Worm (Caenorhabditis elegans) whole organism, early embryonic: ENCODE measurements around the gene srlf-2.

ENCODE experiments used
- B0310.2 ChIP-seq: sonication (generic microtip); optimal IDR thresholded peaks from 2 replicates; lab custom pipeline; 2016; ENCODE audit warnings: mild to moderate bottlenecking, missing genetic modification characterization, missing compliant biosample characterization
- F13C5.2 ChIP-seq: sonication (generic microtip); optimal IDR thresholded peaks from 2 replicates; lab custom pipeline; 2017; ENCODE audit warnings: mild to moderate bottlenecking, missing genetic modification characterization, inconsistent platforms, missing compliant biosample characterization
- aly-1 ChIP-seq: sonication (generic microtip); optimal IDR thresholded peaks from 2 replicates; lab custom pipeline; 2016; ENCODE audit warnings: missing genetic modification characterization, missing compliant biosample characterization
- ama-1 ChIP-seq: fragments of 150-350 bp; optimal IDR thresholded peaks from 2 replicates; lab custom pipeline; 2014
- ceh-13 ChIP-seq: fragments of 200-800 bp; sonication (Bioruptor generic); optimal IDR thresholded peaks from 2 replicates; lab custom pipeline; 2018; ENCODE audit warnings: mild to moderate bottlenecking, missing genetic modification characterization, missing compliant biosample characterization
- ceh-36 ChIP-seq: sonication (generic microtip); optimal IDR thresholded peaks from 2 replicates; lab custom pipeline; 2016; ENCODE audit warnings: missing genetic modification characterization, inconsistent platforms, missing compliant biosample characterization
- ets-7 ChIP-seq: sonication (generic microtip); optimal IDR thresholded peaks from 2 replicates; lab custom pipeline; 2016; ENCODE audit warnings: missing genotype, missing genetic modification characterization, missing compliant biosample characterization
- flt-1 ChIP-seq: fragments of 200-800 bp; sonication (Bioruptor generic); IDR thresholded peaks from 2 replicates; pipeline ENCODE4 v1.3.6; 2022; ENCODE audit warnings: missing genetic modification characterization, missing compliant biosample characterization
- hmbx-1 ChIP-seq: sonication (generic microtip); optimal IDR thresholded peaks from 2 replicates; lab custom pipeline; 2016; ENCODE audit warnings: mild to moderate bottlenecking, missing genetic modification characterization, missing compliant biosample characterization
- hmg-4 ChIP-seq: fragments of 200-800 bp; sonication (Bioruptor generic); optimal IDR thresholded peaks from 2 replicates; lab custom pipeline; 2018; ENCODE audit warnings: mild to moderate bottlenecking, missing genetic modification characterization, missing compliant biosample characterization
- hnd-1 ChIP-seq: sonication (generic microtip); optimal IDR thresholded peaks from 2 replicates; lab custom pipeline; 2016; ENCODE audit warnings: missing genetic modification characterization, missing compliant biosample characterization
- pes-1 ChIP-seq: fragments of 200-800 bp; sonication (Bioruptor generic); IDR thresholded peaks from 2 replicates; pipeline ENCODE4 v1.3.6; 2022; ENCODE audit warnings: missing genetic modification reagents, missing genetic modification characterization, missing compliant biosample characterization
- scrt-1 ChIP-seq: fragments of 200-800 bp; sonication (Bioruptor generic); IDR thresholded peaks from 2 replicates; pipeline ENCODE4 v1.3.6; 2022; ENCODE audit warnings: missing genetic modification characterization, missing compliant biosample characterization
- sea-1 ChIP-seq: fragments of 200-800 bp; sonication (Bioruptor generic); conservative IDR thresholded peaks from 2 replicates; pipeline ENCODE4 v1.3.6; 2022; ENCODE audit warnings: missing genetic modification characterization, missing compliant biosample characterization
- tbx-11 ChIP-seq: fragments of 200-800 bp; sonication (Bioruptor generic); IDR thresholded peaks from 2 replicates; pipeline ENCODE4 v1.3.6; 2022; ENCODE audit warnings: missing genetic modification characterization, missing compliant biosample characterization
- tbx-37 ChIP-seq: fragments of 200-800 bp; sonication (Bioruptor generic); conservative IDR thresholded peaks from 2 replicates; pipeline ENCODE4 v1.3.6; 2022; ENCODE audit warnings: missing genetic modification reagents, missing genetic modification characterization, missing compliant biosample characterization
- tra-4 ChIP-seq: sonication (generic microtip); optimal IDR thresholded peaks from 2 replicates; lab custom pipeline; 2017; ENCODE audit warnings: missing genetic modification characterization, missing compliant biosample characterization

srlf-2 gene

ce11 chrIV:8456899-8457298, 33.1 kb upstream of the srlf-2 start, which contains the start of gene syx-4:
Gene syx-4 (plus strand): TSS chrIV:8457280.
- TF ChIP-seq hmg-4 (GFP tag; lab: Kevin White, UChicago) (no peak), ceh-13 (no peak), hnd-1 (tag; lab: Kevin White, UChicago) (no peak), ama-1 (lab: Kevin White, UChicago) (no peak), ets-7 (tag; lab: Kevin White, UChicago) (no peak), tra-4 (tag; lab: Kevin White, UChicago) (no peak), ceh-36 (tag; lab: Kevin White, UChicago) (no peak), tbx-37 (GFP tag; lab: Robert Waterston, UW) (no peak), scrt-1 (GFP tag; lab: Robert Waterston, UW) (no peak), sea-1 (no peak), B0310.2 (tag; lab: Kevin White, UChicago) (no peak), aly-1 (tag; lab: Kevin White, UChicago) (no peak), F13C5.2 (tag; lab: Kevin White, UChicago) (no peak), pes-1 (GFP tag; lab: Robert Waterston, UW) (no peak), hmbx-1 (tag; lab: Kevin White, UChicago) (no peak), tbx-11 (GFP tag; lab: Robert Waterston, UW) (no peak), flt-1 (GFP tag; lab: Robert Waterston, UW) (no peak)

DNA sequence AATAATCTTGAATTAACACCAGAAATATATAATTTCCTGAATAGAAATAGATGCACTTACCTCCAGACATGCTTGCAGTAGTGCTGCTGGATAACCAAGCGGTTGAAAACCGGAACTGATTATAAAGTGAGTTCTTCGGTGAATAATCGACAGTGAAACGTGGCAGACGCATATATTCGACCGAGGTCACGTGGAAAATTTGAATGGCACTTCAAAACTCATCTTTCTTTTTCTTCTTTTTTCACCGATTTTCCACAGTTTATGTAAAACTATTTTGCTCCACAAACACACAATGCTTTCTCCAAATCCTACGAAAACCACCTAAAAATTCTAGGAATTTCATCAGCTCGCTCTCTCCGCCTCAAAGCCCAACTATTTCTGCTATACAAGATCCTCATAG, 29.8 kb upstream of the srlf-2 start, which contains the start of gene ant-1.4:
Gene ant-1.4 (minus strand): TSS at position 101 of the 400 bp plus-strand sequence.
- TF ChIP-seq ama-1 (lab: Kevin White, UChicago) (no peak), pes-1 (GFP tag; lab: Robert Waterston, UW) (no peak), sea-1 (no peak), hmbx-1 (tag; lab: Kevin White, UChicago) (no peak), scrt-1 (GFP tag; lab: Robert Waterston, UW) (no peak), hmg-4 (GFP tag; lab: Kevin White, UChicago) (no peak), tra-4 (tag; lab: Kevin White, UChicago) (no peak), tbx-37 (GFP tag; lab: Robert Waterston, UW) (no peak), ceh-36 (tag; lab: Kevin White, UChicago) (no peak), ets-7 (tag; lab: Kevin White, UChicago) (no peak), F13C5.2 (tag; lab: Kevin White, UChicago) (no peak), ceh-13 (no peak), flt-1 (GFP tag; lab: Robert Waterston, UW) (no peak), aly-1 (tag; lab: Kevin White, UChicago) (no peak), B0310.2 (tag; lab: Kevin White, UChicago) (no peak)

ce11 chrIV:8461177-8461576, 28.8 kb upstream of the srlf-2 start:
- TF ChIP-seq ets-7 (tag; lab: Kevin White, UChicago) = no peak
- TF ChIP-seq hmg-4 (GFP tag; lab: Kevin White, UChicago) = no peak
- no peak for TF ChIP-seq tbx-11 (GFP tag; lab: Robert Waterston, UW)
- TF ChIP-seq tbx-37 (GFP tag; lab: Robert Waterston, UW) = no peak
- TF ChIP-seq ceh-36 (tag; lab: Kevin White, UChicago) = no peak
- TF ChIP-seq tra-4 (tag; lab: Kevin White, UChicago) = no peak
- no peak for TF ChIP-seq scrt-1 (GFP tag; lab: Robert Waterston, UW)
- no peak for TF ChIP-seq sea-1
- no peak for TF ChIP-seq flt-1 (GFP tag; lab: Robert Waterston, UW)
- no peak for TF ChIP-seq B0310.2 (tag; lab: Kevin White, UChicago)
- no peak for TF ChIP-seq pes-1 (GFP tag; lab: Robert Waterston, UW)
- no peak for TF ChIP-seq ceh-13
- no peak for TF ChIP-seq F13C5.2 (tag; lab: Kevin White, UChicago)
- no peak for TF ChIP-seq hmbx-1 (tag; lab: Kevin White, UChicago)
- TF ChIP-seq ama-1 (lab: Kevin White, UChicago) = no peak
- TF ChIP-seq hnd-1 (tag; lab: Kevin White, UChicago) = no peak

DNA sequence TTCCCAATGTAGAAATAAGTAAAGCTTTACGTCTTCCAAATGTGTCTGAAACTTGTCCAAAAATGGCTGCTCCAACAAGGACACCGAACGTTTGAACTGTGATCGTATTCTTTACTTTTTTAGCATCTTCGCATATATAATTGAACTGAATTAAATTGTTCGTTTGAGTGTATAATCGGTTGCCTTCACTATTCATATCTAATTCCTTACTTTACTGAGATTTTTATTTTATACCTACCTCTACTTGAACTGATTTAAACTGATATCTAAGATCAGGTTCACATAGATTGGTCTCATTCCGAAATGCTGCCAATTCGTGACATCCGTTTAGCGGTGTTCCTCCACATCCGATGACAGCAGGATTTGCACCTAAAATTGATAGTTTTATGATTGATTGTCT, 27.6 kb upstream of the srlf-2 start:
- no peak for TF ChIP-seq ets-7 (tag; lab: Kevin White, UChicago)
- TF ChIP-seq scrt-1 (GFP tag; lab: Robert Waterston, UW) = no peak
- TF ChIP-seq tbx-37 (GFP tag; lab: Robert Waterston, UW) = no peak
- no peak for TF ChIP-seq hmbx-1 (tag; lab: Kevin White, UChicago)
- TF ChIP-seq ceh-13 = no peak
- TF ChIP-seq F13C5.2 (tag; lab: Kevin White, UChicago) = no peak
- TF ChIP-seq tbx-11 (GFP tag; lab: Robert Waterston, UW) = no peak
- no peak for TF ChIP-seq tra-4 (tag; lab: Kevin White, UChicago)
- no peak for TF ChIP-seq hmg-4 (GFP tag; lab: Kevin White, UChicago)
- no peak for TF ChIP-seq sea-1
- no peak for TF ChIP-seq pes-1 (GFP tag; lab: Robert Waterston, UW)
- TF ChIP-seq hnd-1 (tag; lab: Kevin White, UChicago) = no peak
- TF ChIP-seq ama-1 (lab: Kevin White, UChicago) = no peak
- no peak for TF ChIP-seq ceh-36 (tag; lab: Kevin White, UChicago)
- no peak for TF ChIP-seq flt-1 (GFP tag; lab: Robert Waterston, UW)
- no peak for TF ChIP-seq B0310.2 (tag; lab: Kevin White, UChicago)
- TF ChIP-seq aly-1 (tag; lab: Kevin White, UChicago) = no peak

ce11 chrIV:8463069-8463468, 26.9 kb upstream of the srlf-2 start:
- TF ChIP-seq ama-1 (lab: Kevin White, UChicago) = no peak
- no peak for TF ChIP-seq tra-4 (tag; lab: Kevin White, UChicago)
- TF ChIP-seq sea-1 = no peak

ce11 chrIV:8463716-8464115, 26.3 kb upstream of the srlf-2 start, which contains the start of gene str-176:
Gene str-176 (minus strand): TSS chrIV:8463816.
- no peak for TF ChIP-seq ama-1 (lab: Kevin White, UChicago)
- no peak for TF ChIP-seq ceh-13
- TF ChIP-seq B0310.2 (tag; lab: Kevin White, UChicago) = no peak
- TF ChIP-seq F13C5.2 (tag; lab: Kevin White, UChicago) = no peak
- TF ChIP-seq hmbx-1 (tag; lab: Kevin White, UChicago) = no peak
- no peak for TF ChIP-seq sea-1
- TF ChIP-seq flt-1 (GFP tag; lab: Robert Waterston, UW) = no peak

- TF ChIP-seq B0310.2 (tag; lab: Kevin White, UChicago) = no peak
- TF ChIP-seq F13C5.2 (tag; lab: Kevin White, UChicago) = no peak
- no peak for TF ChIP-seq hnd-1 (tag; lab: Kevin White, UChicago)
- no peak for TF ChIP-seq pes-1 (GFP tag; lab: Robert Waterston, UW)
- TF ChIP-seq ets-7 (tag; lab: Kevin White, UChicago) = no peak
- no peak for TF ChIP-seq hmg-4 (GFP tag; lab: Kevin White, UChicago)
- TF ChIP-seq scrt-1 (GFP tag; lab: Robert Waterston, UW) = no peak
- TF ChIP-seq hmbx-1 (tag; lab: Kevin White, UChicago) = no peak
- TF ChIP-seq tbx-11 (GFP tag; lab: Robert Waterston, UW) = no peak
- TF ChIP-seq sea-1 = no peak
- TF ChIP-seq ama-1 (lab: Kevin White, UChicago) = no peak
- TF ChIP-seq flt-1 (GFP tag; lab: Robert Waterston, UW) = no peak
- TF ChIP-seq tbx-37 (GFP tag; lab: Robert Waterston, UW) = no peak
- TF ChIP-seq aly-1 (tag; lab: Kevin White, UChicago) = no peak
- no peak for TF ChIP-seq tra-4 (tag; lab: Kevin White, UChicago)
These were observed 25.8 kb upstream of the srlf-2 start for ce11 chrIV:8464187-8464586.
